Worm (Caenorhabditis elegans): Measurements from ENCODE around the gene sra-38.

Gene sra-38

ce11 chrX:13900047-13900446 is at the start of gene sra-38:
TSS of gene sra-38 (minus strand) at chrX:13900147.
- TF ChIP-seq odd-2 (tag; optimal IDR thresholded peaks at IDR 0.05): no peak
- no peak for TF ChIP-seq ceh-34 (tag; optimal IDR thresholded peaks at IDR 0.05)
- TF ChIP-seq ceh-22 (tag; optimal IDR thresholded peaks at IDR 0.05): no peak
- TF ChIP-seq nfya-1 (tag; optimal IDR thresholded peaks at IDR 0.05): no peak
- TF ChIP-seq ceh-14 (tag; optimal IDR thresholded peaks at IDR 0.05): no peak
- no peak for TF ChIP-seq ceh-6 (GFP tag; optimal IDR thresholded peaks at IDR 0.05)
- TF ChIP-seq hlh-30 (tag; optimal IDR thresholded peaks at IDR 0.05; ENCODE audit: insufficient read depth): no peak
- TF ChIP-seq hlh-8 (tag; optimal IDR thresholded peaks at IDR 0.05): no peak
- TF ChIP-seq gmeb-2 (tag; optimal IDR thresholded peaks at IDR 0.05): no peak
- no peak for TF ChIP-seq ceh-19 (GFP tag; optimal IDR thresholded peaks at IDR 0.05)

ce11 chrX:13948810-13949209 is 48.9 kb upstream of the sra-38 start, which contains the start of gene alg-1:
TSS of gene alg-1 (plus strand) at chrX:13949110.
- TF ChIP-seq fkh-10 (GFP tag; optimal IDR thresholded peaks at IDR 0.05): no peak
- TF ChIP-seq zip-5 (tag; optimal IDR thresholded peaks at IDR 0.05): no peak

- TF ChIP-seq fax-1 (tag; optimal IDR thresholded peaks at IDR 0.05) (no peak), T23F11.4 (GFP tag; optimal IDR thresholded peaks at IDR 0.05) (no peak), syd-9 (tag; optimal IDR thresholded peaks at IDR 0.05) (peak; percentile 25), Y22D7AL.16 (tag; optimal IDR thresholded peaks at IDR 0.05) (no peak), che-1 (tag; optimal IDR thresholded peaks at IDR 0.05) (no peak), tbx-2 (tag; optimal IDR thresholded peaks at IDR 0.05) (peak; percentile 41), eyg-1 (tag; optimal IDR thresholded peaks at IDR 0.05) (no peak), madf-2 (tag; optimal IDR thresholded peaks at IDR 0.05) (no peak), rnt-1 (tag; optimal IDR thresholded peaks at IDR 0.05) (no peak), dmd-4 (tag; optimal IDR thresholded peaks at IDR 0.05; ENCODE audit: borderline replicate concordance) (no peak), pat-9 (tag; optimal IDR thresholded peaks at IDR 0.05) (no peak), hlh-13 (GFP tag; optimal IDR thresholded peaks at IDR 0.05) (no peak), sox-4 (tag; optimal IDR thresholded peaks at IDR 0.05) (no peak), K09A11.1 (tag; optimal IDR thresholded peaks at IDR 0.05; ENCODE audit: insufficient read depth) (no peak), pqm-1 (tag; optimal IDR thresholded peaks at IDR 0.05) (no peak), ceh-9 (tag; optimal IDR thresholded peaks at IDR 0.05) (no peak), unc-55 (GFP tag; optimal IDR thresholded peaks at IDR 0.05) (peak; percentile 18), hlh-8 (tag; optimal IDR thresholded peaks at IDR 0.05) (no peak), sox-2 (GFP tag; IDR thresholded peaks at IDR 0.05) (no peak), fkh-10 (GFP tag; optimal IDR thresholded peaks at IDR 0.05) (no peak), ceh-18 (tag; optimal IDR thresholded peaks at IDR 0.05) (no peak), ceh-14 (tag; optimal IDR thresholded peaks at IDR 0.05) (no peak), tbx-7 (tag; optimal IDR thresholded peaks at IDR 0.05) (no peak), lim-6 (tag; optimal IDR thresholded peaks at IDR 0.05) (no peak), unc-42 (tag; optimal IDR thresholded peaks at IDR 0.05) (peak; percentile 18), ref-2 (tag; optimal IDR thresholded peaks at IDR 0.05) (peak; percentile 23), ceh-6 (GFP tag; optimal IDR thresholded peaks at IDR 0.05) (no peak), C08G9.2 (tag; optimal IDR thresholded peaks at IDR 0.05) (no peak), nfya-1 (tag; optimal IDR thresholded peaks at IDR 0.05) (peak; percentile 39), elt-2 (tag; optimal IDR thresholded peaks at IDR 0.05) (no peak), nhr-232 (tag; optimal IDR thresholded peaks at IDR 0.05) (no peak), pha-4 (tag; optimal IDR thresholded peaks at IDR 0.05) (no peak), ceh-31 (tag; optimal IDR thresholded peaks at IDR 0.05) (peak; percentile 59), ahr-1 (tag; optimal IDR thresholded peaks at IDR 0.05) (no peak), pha-2 (tag; optimal IDR thresholded peaks at IDR 0.05) (no peak), pag-3 (tag; optimal IDR thresholded peaks at IDR 0.05; ENCODE audit: borderline replicate concordance) (no peak), sdc-2 (tag; optimal IDR thresholded peaks at IDR 0.05) (peak; percentile 53)
These were observed 48.2 kb upstream of the sra-38 start for ce11 chrX:13948167-13948566.

All from whole organism, late embryonic.